Fruit fly (Drosophila melanogaster) whole organism, embryonic: ENCODE data around the gene Fgop2.

Source experiments
- Asciz ChIP-seq: fragments of 200-800 bp; sonication (Bioruptor generic); optimal IDR thresholded peaks from 2 replicates; lab custom pipeline; 2017; ENCODE audit warnings: missing biosample characterization, mild to moderate bottlenecking, missing genetic modification characterization, missing genetic modification reagents
- CG10267 ChIP-seq: fragments of 200-800 bp; sonication (Bioruptor generic); optimal IDR thresholded peaks from 2 replicates; lab custom pipeline; 2018; ENCODE audit warnings: missing biosample characterization, mild to moderate bottlenecking, missing genetic modification characterization, moderate library complexity
- CG10959 ChIP-seq: fragments of 200-800 bp; sonication (Bioruptor generic); IDR thresholded peaks from 2 replicates; pipeline ENCODE4 v1.3.6; 2022; ENCODE audit warnings: missing biosample characterization, missing genetic modification characterization
- CG12299 ChIP-seq: fragments of 200-800 bp; sonication (Bioruptor generic); optimal IDR thresholded peaks from 2 replicates; lab custom pipeline; 2018; ENCODE audit warnings: missing biosample characterization, mild to moderate bottlenecking, missing genetic modification characterization
- CG14014 ChIP-seq: fragments of 200-800 bp; sonication (Bioruptor generic); IDR thresholded peaks from 2 replicates; pipeline ENCODE4 v1.3.6; 2022; ENCODE audit warnings: missing biosample characterization, missing genetic modification characterization
- CG14441 ChIP-seq: fragments of 200-800 bp; sonication (Bioruptor generic); IDR thresholded peaks from 2 replicates; pipeline ENCODE4 v1.3.6; 2022; ENCODE audit warnings: missing biosample characterization, missing genetic modification characterization
- CG14860 ChIP-seq: fragments of 200-800 bp; sonication (Bioruptor generic); IDR thresholded peaks from 3 replicates; pipeline ENCODE4 v1.3.6; 2022; ENCODE audit warnings: missing biosample characterization, missing genetic modification characterization; ENCODE audit not compliant: partially characterized antibody
- CG15011 ChIP-seq: fragments of 200-800 bp; sonication (Bioruptor generic); optimal IDR thresholded peaks from 3 replicates; lab custom pipeline; 2018; ENCODE audit warnings: missing biosample characterization, mild to moderate bottlenecking, missing genetic modification characterization
- CG15514 ChIP-seq: fragments of 200-800 bp; sonication (Bioruptor generic); optimal IDR thresholded peaks from 3 replicates; lab custom pipeline; 2017; ENCODE audit warnings: missing biosample characterization, missing genetic modification characterization, mild to moderate bottlenecking, moderate library complexity, missing genetic modification reagents
- CG15601 ChIP-seq: fragments of 200-800 bp; sonication (Bioruptor generic); optimal IDR thresholded peaks from 3 replicates; lab custom pipeline; 2019; ENCODE audit warnings: missing biosample characterization, mild to moderate bottlenecking, missing genetic modification characterization, moderate library complexity
- CG17328 ChIP-seq: fragments of 200-800 bp; sonication (Bioruptor generic); IDR thresholded peaks from 2 replicates; pipeline ENCODE4 v1.3.6; 2022; ENCODE audit warnings: missing biosample characterization, missing genetic modification characterization
- CG17568 ChIP-seq: fragments of 200-800 bp; sonication (Bioruptor generic); optimal IDR thresholded peaks from 2 replicates; lab custom pipeline; 2018; ENCODE audit warnings: missing biosample characterization, mild to moderate bottlenecking, missing genetic modification characterization, moderate library complexity
- CG2712 ChIP-seq: fragments of 200-800 bp; optimal IDR thresholded peaks from 3 replicates; lab custom pipeline; 2019; ENCODE audit warnings: missing biosample characterization, mild to moderate bottlenecking, missing genetic modification characterization, moderate library complexity
- CG31224 ChIP-seq: fragments of 200-800 bp; sonication (Bioruptor generic); IDR thresholded peaks from 2 replicates; pipeline ENCODE4 v1.3.6; 2022; ENCODE audit warnings: missing biosample characterization, missing genetic modification characterization
- CG3281 ChIP-seq: fragments of 200-800 bp; sonication (Bioruptor generic); optimal IDR thresholded peaks from 3 replicates; lab custom pipeline; 2017; ENCODE audit warnings: missing biosample characterization, mild to moderate bottlenecking, missing genetic modification characterization
- CG3407 ChIP-seq: fragments of 200-800 bp; sonication (Bioruptor generic); optimal IDR thresholded peaks from 2 replicates; lab custom pipeline; 2018; ENCODE audit warnings: missing biosample characterization, mild to moderate bottlenecking, missing genetic modification characterization
- CG3726 ChIP-seq: fragments of 200-800 bp; sonication (Bioruptor generic); IDR thresholded peaks from 3 replicates; pipeline ENCODE4, ENCODE4 v1.3.6; 2022; ENCODE audit warnings: missing biosample characterization, missing genetic modification characterization
- CG8478 ChIP-seq: fragments of >200 bp; optimal IDR thresholded peaks from 2 replicates; lab custom pipeline; 2018
- CG8765 ChIP-seq: fragments of 200-800 bp; sonication (Bioruptor generic); IDR thresholded peaks from 2 replicates; pipeline ENCODE4 v1.3.6; 2022; ENCODE audit warnings: missing biosample characterization, missing genetic modification characterization
- CG9797 ChIP-seq: fragments of 200-800 bp; sonication (Bioruptor generic); optimal IDR thresholded peaks from 3 replicates; lab custom pipeline; 2018; ENCODE audit warnings: missing biosample characterization, mild to moderate bottlenecking, missing genetic modification characterization
- Fer1 ChIP-seq: fragments of 200-800 bp; sonication (Bioruptor generic); optimal IDR thresholded peaks from 2 replicates; lab custom pipeline; 2017; ENCODE audit warnings: missing biosample characterization, mild to moderate bottlenecking, missing genetic modification characterization
- HLH4C ChIP-seq: fragments of 200-800 bp; sonication (Bioruptor generic); IDR thresholded peaks from 3 replicates; pipeline ENCODE4 v1.3.6; 2022; ENCODE audit warnings: missing biosample characterization, missing genetic modification characterization; ENCODE audit not compliant: partially characterized antibody
- Hsf ChIP-seq: fragments of 200-800 bp; sonication (Bioruptor generic); optimal IDR thresholded peaks from 3 replicates; lab custom pipeline; 2016; ENCODE audit warnings: missing biosample characterization, missing genetic modification characterization
- Jarid2 ChIP-seq: fragments of 200-800 bp; sonication (Bioruptor generic); optimal IDR thresholded peaks from 3 replicates; lab custom pipeline; 2017; ENCODE audit warnings: mild to moderate bottlenecking, missing biosample characterization, missing genetic modification reagents, missing genetic modification characterization
- NFAT ChIP-seq: fragments of 200-800 bp; sonication (Bioruptor generic); IDR thresholded peaks from 2 replicates; pipeline ENCODE4 v1.3.6; 2022; ENCODE audit warnings: missing biosample characterization, missing genetic modification characterization
- NfI ChIP-seq: fragments of 200-800 bp; sonication (Bioruptor generic); optimal IDR thresholded peaks from 3 replicates; lab custom pipeline; 2018; ENCODE audit warnings: missing biosample characterization, mild to moderate bottlenecking, missing genetic modification characterization, moderate library complexity
- Ptx1 ChIP-seq: fragments of 200-800 bp; sonication (Bioruptor generic); IDR thresholded peaks from 2 replicates; pipeline ENCODE4 v1.3.6; 2022; ENCODE audit warnings: missing biosample characterization, missing genetic modification characterization
- Sox100B ChIP-seq: fragments of 200-800 bp; sonication (Bioruptor generic); optimal IDR thresholded peaks from 3 replicates; lab custom pipeline; 2018; ENCODE audit warnings: missing biosample characterization, mild to moderate bottlenecking, missing genetic modification characterization
- Spps ChIP-seq: fragments of 200-800 bp; sonication (Bioruptor generic); optimal IDR thresholded peaks from 2 replicates; lab custom pipeline; 2018; ENCODE audit warnings: missing biosample characterization, mild to moderate bottlenecking, missing genetic modification characterization
- Usf ChIP-seq: fragments of 200-800 bp; sonication (Bioruptor generic); optimal IDR thresholded peaks from 2 replicates; lab custom pipeline; 2017; ENCODE audit warnings: missing genotype, missing biosample characterization, missing genetic modification characterization
- bowl ChIP-seq: fragments of 200-800 bp; sonication (Bioruptor generic); IDR thresholded peaks from 2 replicates; pipeline ENCODE4 v1.3.6; 2022; ENCODE audit warnings: missing biosample characterization, missing genetic modification characterization
- da ChIP-seq: fragments of 200-800 bp; sonication (Bioruptor generic); optimal IDR thresholded peaks from 2 replicates; lab custom pipeline; 2016; ENCODE audit warnings: missing biosample characterization, missing genetic modification characterization
- exex ChIP-seq: fragments of 200-800 bp; sonication (Bioruptor generic); optimal IDR thresholded peaks from 4 replicates; lab custom pipeline; 2018; ENCODE audit warnings: missing biosample characterization, mild to moderate bottlenecking, missing genetic modification characterization, moderate library complexity
- fu2 ChIP-seq: fragments of 200-800 bp; sonication (Bioruptor generic); optimal IDR thresholded peaks from 2 replicates; lab custom pipeline; 2016; ENCODE audit warnings: missing biosample characterization, missing genetic modification characterization
- gfzf ChIP-seq: fragments of 200-800 bp; sonication (Bioruptor generic); optimal IDR thresholded peaks from 2 replicates; lab custom pipeline; 2016; ENCODE audit warnings: missing biosample characterization, mild to moderate bottlenecking, missing genetic modification characterization, moderate library complexity
- gsb-n ChIP-seq: fragments of 200-800 bp; sonication (Bioruptor generic); optimal IDR thresholded peaks from 3 replicates; lab custom pipeline; 2018; ENCODE audit warnings: missing biosample characterization, mild to moderate bottlenecking, missing genetic modification characterization
- insv ChIP-seq, 2 experiments: fragments of 200-800 bp; sonication (Bioruptor generic); optimal IDR thresholded peaks; 3 replicates each; lab custom pipeline; 2016 to 2018; ENCODE audit warnings: missing biosample characterization in 2 of 2, missing genetic modification characterization in 2 of 2
- jing ChIP-seq: fragments of 200-800 bp; sonication (Bioruptor generic); optimal IDR thresholded peaks from 2 replicates; lab custom pipeline; 2018; ENCODE audit warnings: missing biosample characterization, mild to moderate bottlenecking, missing genetic modification characterization
- pho ChIP-seq: fragments of 200-800 bp; sonication (Bioruptor generic); optimal IDR thresholded peaks from 2 replicates; lab custom pipeline; 2016; ENCODE audit warnings: missing biosample characterization, missing genetic modification characterization
- ro ChIP-seq: fragments of 200-800 bp; sonication (Bioruptor generic); IDR thresholded peaks from 2 replicates; pipeline ENCODE4 v1.3.6; 2022; ENCODE audit warnings: missing biosample characterization, missing genetic modification characterization
- sc ChIP-seq, 3 experiments: fragments of >200 bp in 2 of 3; fragments of 200-800 bp in 1 of 3; sonication (Bioruptor generic) in 1 of 3; optimal IDR thresholded peaks; 2 replicates in 2 of 3; 3 replicates in 1 of 3; lab custom pipeline; 2017; ENCODE audit warnings: mild to moderate bottlenecking in 1 of 3, missing biosample characterization in 1 of 3, missing genetic modification characterization in 1 of 3, missing genetic modification reagents in 1 of 3
- sd ChIP-seq: fragments of 200-800 bp; sonication (Bioruptor generic); optimal IDR thresholded peaks from 3 replicates; lab custom pipeline; 2018; ENCODE audit warnings: missing biosample characterization, mild to moderate bottlenecking, missing genetic modification characterization, moderate library complexity
- seq ChIP-seq: fragments of 200-800 bp; sonication (Bioruptor generic); IDR thresholded peaks from 2 replicates; pipeline ENCODE4 v1.3.6; 2022; ENCODE audit warnings: missing biosample characterization, missing genetic modification characterization
- stc ChIP-seq: fragments of 200-800 bp; sonication (Bioruptor generic); IDR thresholded peaks from 2 replicates; pipeline ENCODE4 v1.3.6; 2022; ENCODE audit warnings: missing biosample characterization, missing genetic modification characterization
- tin ChIP-seq: fragments of 200-800 bp; sonication (Bioruptor generic); optimal IDR thresholded peaks from 3 replicates; lab custom pipeline; 2016; ENCODE audit warnings: missing biosample characterization, missing genetic modification characterization
- tna ChIP-seq: fragments of 200-800 bp; sonication (Bioruptor generic); IDR thresholded peaks from 2 replicates; pipeline ENCODE4 v1.3.6; 2022; ENCODE audit warnings: missing biosample characterization, missing genetic modification characterization; ENCODE audit not compliant: partially characterized antibody
- twi ChIP-seq: fragments of 200-800 bp; optimal IDR thresholded peaks from 2 replicates; lab custom pipeline; 2019; ENCODE audit warnings: missing biosample characterization, mild to moderate bottlenecking, missing genetic modification characterization, moderate library complexity
- vnd ChIP-seq: fragments of 200-800 bp; sonication (Bioruptor generic); IDR thresholded peaks from 3 replicates; pipeline ENCODE4 v1.3.6; 2022; ENCODE audit warnings: missing biosample characterization, missing genetic modification characterization; ENCODE audit not compliant: partially characterized antibody
- vvl ChIP-seq: fragments of 200-800 bp; sonication (Bioruptor generic); IDR thresholded peaks from 2 replicates; pipeline ENCODE4 v1.3.6; 2022; ENCODE audit warnings: missing biosample characterization, missing genetic modification characterization
- zfh1 ChIP-seq: fragments of 200-800 bp; sonication (Bioruptor generic); IDR thresholded peaks from 3 replicates; pipeline ENCODE4 v1.3.6; 2022; ENCODE audit warnings: missing biosample characterization, missing genetic modification characterization

Gene Fgop2

DNA sequence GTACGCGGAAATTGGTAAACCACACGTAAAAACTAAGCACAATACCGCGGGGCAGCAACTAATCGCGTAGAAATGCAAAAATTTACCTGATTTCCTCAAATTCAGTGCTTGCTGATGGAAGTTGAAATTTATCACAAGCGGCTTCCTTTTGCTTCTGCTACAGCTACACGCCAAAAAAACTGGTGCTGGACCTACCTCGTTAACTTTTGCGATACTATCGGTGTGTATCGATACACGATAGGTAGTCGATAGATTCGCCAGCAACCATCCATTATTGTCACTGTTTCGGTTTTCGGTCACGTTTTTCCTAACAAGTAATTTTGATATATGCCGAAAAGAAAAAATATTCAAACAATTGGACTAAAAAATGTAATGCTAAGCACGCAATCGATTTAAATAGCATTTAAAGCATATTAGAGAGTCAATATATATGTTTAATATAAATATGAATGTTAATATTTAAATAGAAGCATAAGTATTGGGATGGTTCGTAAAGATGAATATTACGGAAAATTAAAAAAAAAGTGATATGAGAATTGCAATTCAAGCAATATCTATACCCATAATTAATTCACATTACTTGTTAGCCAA lies 22.4 kb upstream of the Fgop2 start, which contains the start of gene Sumo (continued):
- TF ChIP-seq CG3726 (GFP tag; lab: Robert Waterston, UW) (no peak), HLH4C (GFP tag; lab: Robert Waterston, UW) (peak; percentile 97), CG3407 (GFP tag; lab: Kevin White, UChicago) (no peak), seq (GFP tag; lab: Robert Waterston, UW) (no peak), CG14860 (GFP tag; lab: Robert Waterston, UW) (peak; percentile 99), Asciz (GFP tag; lab: Kevin White, UChicago) (no peak), fu2 (GFP tag; lab: Kevin White, UChicago) (no peak), CG15601 (tag; lab: Kevin White, UChicago) (no peak), CG17328 (no peak), gfzf (GFP tag; lab: Kevin White, UChicago) (no peak), CG3281 (no peak), jing (GFP tag; lab: Kevin White, UChicago) (no peak), tin (GFP tag; lab: Kevin White, UChicago) (no peak), sc (optimal IDR thresholded peaks at IDR 0.05; lab: Kevin White, UChicago) (no peak), sc (GFP tag; optimal IDR thresholded peaks at IDR 0.05; lab: Kevin White, UChicago) (no peak), Sox100B (GFP tag; lab: Kevin White, UChicago) (peak; percentile 13), CG31224 (GFP tag; lab: Robert Waterston, UW) (no peak), Fer1 (GFP tag; lab: Kevin White, UChicago) (no peak), Jarid2 (GFP tag; lab: Kevin White, UChicago) (peak; percentile 35), CG2712 (tag; lab: Kevin White, UChicago) (peak; percentile 30), Ptx1 (GFP tag; lab: Robert Waterston, UW) (no peak), Spps (tag; lab: Kevin White, UChicago) (no peak), da (GFP tag; lab: Kevin White, UChicago) (no peak), vvl (GFP tag; lab: Robert Waterston, UW) (peak; percentile 10; the same call in 1 of the 2 replicates), insv (GFP tag; optimal IDR thresholded peaks at IDR 0.05; lab: Kevin White, UChicago) (no peak), CG9797 (GFP tag; lab: Kevin White, UChicago) (peak; percentile 43), sd (tag; lab: Kevin White, UChicago) (no peak), CG8765 (GFP tag; lab: Robert Waterston, UW) (peak; percentile 25; the same call in 1 of the 2 replicates), CG10267 (tag; lab: Kevin White, UChicago) (peak; percentile 26), Hsf (GFP tag; lab: Kevin White, UChicago) (no peak), CG15011 (GFP tag; lab: Kevin White, UChicago) (no peak), exex (tag; lab: Kevin White, UChicago) (no peak), CG14014 (GFP tag; lab: Robert Waterston, UW) (no peak), tna (GFP tag; lab: Robert Waterston, UW) (peak; percentile 98), CG14441 (peak; percentile 56), CG8478 (lab: Kevin White, UChicago) (no peak), zfh1 (GFP tag; lab: Robert Waterston, UW) (0 out of 3 replicates have a peak, but pooled peaks have one; percentile 26), CG15514 (GFP tag; lab: Kevin White, UChicago) (peak; percentile 21), twi (tag; lab: Kevin White, UChicago) (peak; percentile 1), ro (GFP tag; lab: Robert Waterston, UW) (no peak), NfI (GFP tag; lab: Kevin White, UChicago) (no peak), CG17568 (no peak), CG12299 (tag; lab: Kevin White, UChicago) (no peak), bowl (no peak), stc (GFP tag; lab: Robert Waterston, UW) (no peak), gsb-n (tag; lab: Kevin White, UChicago) (no peak), vnd (peak; percentile 99), pho (GFP tag; lab: Kevin White, UChicago) (no peak), Usf (GFP tag; lab: Kevin White, UChicago) (peak; percentile 25), CG10959 (GFP tag; lab: Robert Waterston, UW) (no peak), NFAT (GFP tag; lab: Robert Waterston, UW) (peak; percentile 86)
